Worm (Caenorhabditis elegans) whole organism, L4/young adult: ENCODE data around the gene C52E2.4.

ENCODE experiments used
- W03F9.2 ChIP-seq: fragments of 150-350 bp; optimal IDR thresholded peaks from 2 replicates; lab custom pipeline; 2014; ENCODE audit warnings: missing biosample characterization, missing genetic modification characterization
- dao-5 ChIP-seq: sonication (generic microtip); optimal IDR thresholded peaks from 2 replicates; lab custom pipeline; 2016; ENCODE audit warnings: missing genotype, missing genetic modification characterization, moderate library complexity, missing compliant biosample characterization
- him-1 ChIP-seq: sonication (generic microtip); optimal IDR thresholded peaks from 2 replicates; lab custom pipeline; 2016; ENCODE audit warnings: missing genotype, missing genetic modification reagents, missing genetic modification characterization, missing compliant biosample characterization

- TF ChIP-seq him-1 (tag; lab: Kevin White, UChicago): no peak
- TF ChIP-seq W03F9.2 (tag; lab: Kevin White, UChicago): no peak
- TF ChIP-seq dao-5 (tag; lab: Kevin White, UChicago): no peak
These were observed 9.6 kb downstream of the C52E2.4 start, which contains the start of gene C52E2.2 for ce11 chrII:1852503-1852902.
